Worm (Caenorhabditis elegans) whole organism, young adult: Measurements from ENCODE around the gene srv-24.

ENCODE experiments used
- B0019.2 ChIP-seq: fragments of 200-800 bp; sonication (Bioruptor generic); conservative IDR thresholded peaks from 2 replicates; pipeline ENCODE4 v1.3.6; 2022; ENCODE audit warnings: missing genetic modification reagents, missing genetic modification characterization, missing compliant biosample characterization
- F49E8.2 ChIP-seq: sonication (generic microtip); optimal IDR thresholded peaks from 3 replicates; lab custom pipeline; 2017; ENCODE audit warnings: missing genetic modification characterization, mild to moderate bottlenecking, missing compliant biosample characterization, antibody characterized with exemption, moderate library complexity; ENCODE audit not compliant: insufficient read depth
- F57A8.1 ChIP-seq: fragments of 200-800 bp; sonication (Bioruptor generic); optimal IDR thresholded peaks from 2 replicates; lab custom pipeline; 2018; ENCODE audit warnings: mild to moderate bottlenecking, missing genetic modification characterization, moderate library complexity, missing compliant biosample characterization
- ZK185.1 ChIP-seq: sonication (generic microtip); optimal IDR thresholded peaks from 2 replicates; lab custom pipeline; 2016; ENCODE audit warnings: mild to moderate bottlenecking, missing genetic modification characterization, missing compliant biosample characterization; ENCODE audit not compliant: poor library complexity, severe bottlenecking
- akir-1 ChIP-seq: fragments of 200-800 bp; sonication (Bioruptor generic); optimal IDR thresholded peaks from 2 replicates; lab custom pipeline; 2018; ENCODE audit warnings: mild to moderate bottlenecking, missing genetic modification characterization, moderate library complexity, missing compliant biosample characterization
- atf-7 ChIP-seq: sonication (generic microtip); optimal IDR thresholded peaks from 2 replicates; lab custom pipeline; 2017; ENCODE audit warnings: mild to moderate bottlenecking, missing genetic modification characterization, missing compliant biosample characterization
- egl-44 ChIP-seq: fragments of 200-800 bp; sonication (Bioruptor generic); IDR thresholded peaks from 2 replicates; pipeline ENCODE4 v1.3.6; 2022; ENCODE audit warnings: missing genetic modification reagents, missing genetic modification characterization, missing compliant biosample characterization
- ets-4 ChIP-seq: fragments of 200-800 bp; sonication (Bioruptor generic); optimal IDR thresholded peaks from 2 replicates; lab custom pipeline; 2018; ENCODE audit warnings: mild to moderate bottlenecking, missing genetic modification characterization, missing compliant biosample characterization
- lsy-27 ChIP-seq: sonication (generic microtip); optimal IDR thresholded peaks from 2 replicates; lab custom pipeline; 2017; ENCODE audit warnings: missing genetic modification characterization, mild to moderate bottlenecking, missing compliant biosample characterization, antibody characterized with exemption, missing genotype, borderline replicate concordance; ENCODE audit not compliant: insufficient read depth
- mes-4 ChIP-seq: sonication (generic microtip); optimal IDR thresholded peaks from 2 replicates; lab custom pipeline; 2016; ENCODE audit warnings: missing genotype, missing genetic modification characterization, missing compliant biosample characterization
- pha-4 ChIP-seq: fragments of 150-350 bp; sonication (generic microtip); optimal IDR thresholded peaks from 2 replicates; lab custom pipeline; 2014; ENCODE audit warnings: missing biosample characterization, missing genetic modification reagents, missing genetic modification characterization

DNA sequence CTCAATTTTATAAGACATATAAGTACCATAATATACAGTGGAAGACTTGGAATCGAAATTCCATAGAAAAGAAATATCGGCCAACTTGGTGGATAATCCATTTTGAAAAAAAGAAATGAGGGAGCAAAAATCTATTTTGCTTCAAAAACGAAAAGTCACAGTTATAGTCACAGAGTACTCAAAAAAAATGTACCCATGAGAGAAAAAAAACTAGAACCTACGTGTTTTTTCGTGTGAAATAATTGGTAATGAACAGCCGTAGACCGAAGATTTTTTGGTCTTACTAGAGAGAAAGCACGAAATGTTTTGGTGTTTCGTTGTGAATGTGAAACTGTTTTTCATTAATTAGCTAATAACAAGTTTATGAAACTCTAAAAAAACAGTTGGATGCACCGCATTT, 21.3 kb downstream of the srv-24 start, which contains the start of gene srv-30:
- no peak for TF ChIP-seq F49E8.2
- no peak for TF ChIP-seq ZK185.1
- TF ChIP-seq egl-44 (GFP tag; lab: Robert Waterston, UW), result no peak
- no peak for TF ChIP-seq mes-4 (tag; lab: Kevin White, UChicago)
- TF ChIP-seq lsy-27 (tag; lab: Kevin White, UChicago), result no peak
- no peak for TF ChIP-seq F57A8.1 (GFP tag; lab: Kevin White, UChicago)
- TF ChIP-seq atf-7 (tag; lab: Kevin White, UChicago), result no peak
- no peak for TF ChIP-seq pha-4 (tag; lab: Kevin White, UChicago)
- no peak for TF ChIP-seq B0019.2
- no peak for TF ChIP-seq akir-1
- TF ChIP-seq ets-4, result no peak
